Fruit fly (Drosophila melanogaster) whole organism, prepupa: ENCODE measurements around the gene CG3527.

Experiments used
- Blimp-1 ChIP-seq: fragments of 200-800 bp; sonication (Bioruptor generic); optimal IDR thresholded peaks from 3 replicates; lab custom pipeline; 2017; ENCODE audit warnings: missing biosample characterization, missing genetic modification characterization, mild to moderate bottlenecking, moderate library complexity, missing genetic modification reagents
- CG10631 ChIP-seq: fragments of 200-800 bp; sonication (Bioruptor generic); optimal IDR thresholded peaks from 2 replicates; lab custom pipeline; 2016; ENCODE audit warnings: missing biosample characterization, missing genetic modification characterization
- CG11294 ChIP-seq: fragments of 200-800 bp; sonication (Bioruptor generic); IDR thresholded peaks from 2 replicates; pipeline ENCODE4 v1.3.6; 2022; ENCODE audit warnings: missing biosample characterization, missing genetic modification characterization
- CG15336 ChIP-seq: fragments of 200-800 bp; sonication (Bioruptor generic); IDR thresholded peaks from 2 replicates; pipeline ENCODE4 v1.3.6; 2022; ENCODE audit warnings: missing biosample characterization, missing genetic modification characterization
- CG1621 ChIP-seq: fragments of 200-800 bp; sonication (Bioruptor generic); optimal IDR thresholded peaks from 3 replicates; lab custom pipeline; 2018; ENCODE audit warnings: missing biosample characterization, mild to moderate bottlenecking, missing genetic modification characterization
- CG16779 ChIP-seq: fragments of 200-800 bp; sonication (Bioruptor generic); optimal IDR thresholded peaks from 3 replicates; lab custom pipeline; 2017; ENCODE audit warnings: missing biosample characterization, mild to moderate bottlenecking, missing genetic modification characterization
- CG3032 ChIP-seq: fragments of 200-800 bp; optimal IDR thresholded peaks from 2 replicates; lab custom pipeline; 2019; ENCODE audit warnings: missing biosample characterization, mild to moderate bottlenecking, missing genetic modification characterization, moderate library complexity
- CG32006 ChIP-seq: fragments of 200-800 bp; sonication (Bioruptor generic); optimal IDR thresholded peaks from 3 replicates; lab custom pipeline; 2017; ENCODE audit warnings: missing biosample characterization, mild to moderate bottlenecking, missing genetic modification characterization
- CG4318 ChIP-seq: fragments of 200-800 bp; sonication (Bioruptor generic); optimal IDR thresholded peaks from 3 replicates; lab custom pipeline; 2017; ENCODE audit warnings: missing biosample characterization, mild to moderate bottlenecking, missing genetic modification characterization
- CG6163 ChIP-seq: fragments of 200-800 bp; sonication (Bioruptor generic); IDR thresholded peaks from 3 replicates; pipeline ENCODE4 v1.3.6; 2022; ENCODE audit warnings: missing biosample characterization, missing genetic modification characterization
- CG6276 ChIP-seq: fragments of 200-800 bp; sonication (Bioruptor generic); optimal IDR thresholded peaks from 2 replicates; lab custom pipeline; 2017; ENCODE audit warnings: missing biosample characterization, mild to moderate bottlenecking, missing genetic modification characterization
- CG6792 ChIP-seq: fragments of 200-800 bp; sonication (Bioruptor generic); optimal IDR thresholded peaks from 3 replicates; lab custom pipeline; 2016; ENCODE audit warnings: missing biosample characterization, missing genetic modification characterization
- CG7368 ChIP-seq: fragments of 200-800 bp; sonication (Bioruptor generic); optimal IDR thresholded peaks from 3 replicates; lab custom pipeline; 2016; ENCODE audit warnings: missing biosample characterization, missing genetic modification characterization
- CG8119 ChIP-seq: fragments of 200-800 bp; sonication (Bioruptor generic); IDR thresholded peaks from 3 replicates; pipeline ENCODE4 v1.3.6; 2022; ENCODE audit warnings: missing biosample characterization, missing genetic modification characterization
- CG8319 ChIP-seq: fragments of 200-800 bp; sonication (Bioruptor generic); optimal IDR thresholded peaks from 3 replicates; lab custom pipeline; 2016; ENCODE audit warnings: missing biosample characterization, missing genetic modification characterization
- CG9139 ChIP-seq: fragments of 200-800 bp; sonication (Bioruptor generic); optimal IDR thresholded peaks from 3 replicates; lab custom pipeline; 2017; ENCODE audit warnings: missing biosample characterization, mild to moderate bottlenecking, missing genetic modification characterization
- Eip78C ChIP-seq: fragments of 200-800 bp; sonication (Bioruptor generic); peaks from one replicate; lab custom pipeline; 2016; ENCODE audit warnings: missing biosample characterization, missing genetic modification characterization
- Eip93F ChIP-seq: fragments of 200-800 bp; sonication (Bioruptor generic); optimal IDR thresholded peaks from 2 replicates; lab custom pipeline; 2016; ENCODE audit warnings: missing biosample characterization, mild to moderate bottlenecking, missing genetic modification characterization
- Ets21C ChIP-seq: fragments of 200-800 bp; sonication (Bioruptor generic); optimal IDR thresholded peaks from 3 replicates; lab custom pipeline; 2016; ENCODE audit warnings: missing biosample characterization, missing genetic modification characterization
- Ets96B ChIP-seq: fragments of 200-800 bp; optimal IDR thresholded peaks from 2 replicates; lab custom pipeline; 2019; ENCODE audit warnings: missing biosample characterization, mild to moderate bottlenecking, missing genetic modification characterization, moderate library complexity
- Gug ChIP-seq: fragments of 200-800 bp; sonication (Bioruptor generic); IDR thresholded peaks from 2 replicates; pipeline ENCODE4 v1.3.6; 2022; ENCODE audit warnings: missing biosample characterization, missing genetic modification characterization
- Met ChIP-seq: fragments of 200-800 bp; sonication (Bioruptor generic); optimal IDR thresholded peaks from 3 replicates; lab custom pipeline; 2016; ENCODE audit warnings: missing biosample characterization, missing genetic modification characterization
- OdsH ChIP-seq: fragments of 200-800 bp; sonication (Bioruptor generic); optimal IDR thresholded peaks from 3 replicates; lab custom pipeline; 2016; ENCODE audit warnings: missing biosample characterization, missing genetic modification characterization
- Smox ChIP-seq: fragments of 200-800 bp; sonication (Bioruptor generic); optimal IDR thresholded peaks from 3 replicates; lab custom pipeline; 2016; ENCODE audit warnings: missing biosample characterization, missing genetic modification characterization
- Sox102F ChIP-seq: fragments of 200-800 bp; sonication (Bioruptor generic); optimal IDR thresholded peaks from 2 replicates; lab custom pipeline; 2016; ENCODE audit warnings: missing biosample characterization, mild to moderate bottlenecking, missing genetic modification characterization
- Sox15 ChIP-seq: fragments of 200-800 bp; sonication (Bioruptor generic); optimal IDR thresholded peaks from 3 replicates; lab custom pipeline; 2016; ENCODE audit warnings: missing biosample characterization, missing genetic modification characterization
- acj6 ChIP-seq: fragments of 200-800 bp; sonication (Bioruptor generic); optimal IDR thresholded peaks from 3 replicates; lab custom pipeline; 2016; ENCODE audit warnings: missing biosample characterization, missing genetic modification characterization
- cyc ChIP-seq: fragments of 200-800 bp; sonication (Bioruptor generic); optimal IDR thresholded peaks from 3 replicates; lab custom pipeline; 2016; ENCODE audit warnings: missing biosample characterization, missing genetic modification characterization
- dsx ChIP-seq: fragments of 200-800 bp; optimal IDR thresholded peaks from 3 replicates; lab custom pipeline; 2019; ENCODE audit warnings: missing biosample characterization, mild to moderate bottlenecking, missing genetic modification characterization, moderate library complexity; ENCODE audit not compliant: poor library complexity, severe bottlenecking
- eg ChIP-seq: fragments of 200-800 bp; sonication (Bioruptor generic); IDR thresholded peaks from 3 replicates; pipeline ENCODE4 v1.3.6; 2022; ENCODE audit warnings: missing biosample characterization, missing genetic modification characterization
- esn ChIP-seq: fragments of 200-800 bp; sonication (Bioruptor generic); optimal IDR thresholded peaks from 2 replicates; lab custom pipeline; 2016; ENCODE audit warnings: missing biosample characterization, mild to moderate bottlenecking, missing genetic modification characterization, moderate library complexity
- fd85E ChIP-seq: fragments of 200-800 bp; sonication (Bioruptor generic); optimal IDR thresholded peaks from 3 replicates; lab custom pipeline; 2016; ENCODE audit warnings: missing biosample characterization, missing genetic modification characterization
- net ChIP-seq: fragments of 200-800 bp; sonication (Bioruptor generic); optimal IDR thresholded peaks from 3 replicates; lab custom pipeline; 2016; ENCODE audit warnings: missing biosample characterization, missing genetic modification characterization
- ss ChIP-seq, 2 experiments: fragments of 200-800 bp; sonication (Bioruptor generic); optimal IDR thresholded peaks; 2 replicates in 1 of 2; 3 replicates in 1 of 2; lab custom pipeline; 2017 to 2018; ENCODE audit warnings: mild to moderate bottlenecking in 2 of 2, missing biosample characterization in 2 of 2, missing genetic modification characterization in 2 of 2, moderate library complexity in 1 of 2
- svp ChIP-seq: fragments of 200-800 bp; sonication (Bioruptor generic); peaks from one replicate; lab custom pipeline; 2016; ENCODE audit warnings: missing biosample characterization, missing genetic modification characterization
- topi ChIP-seq: fragments of 200-800 bp; sonication (Bioruptor generic); optimal IDR thresholded peaks from 3 replicates; lab custom pipeline; 2016; ENCODE audit warnings: missing biosample characterization, missing genetic modification characterization

CG3527 gene

DNA sequence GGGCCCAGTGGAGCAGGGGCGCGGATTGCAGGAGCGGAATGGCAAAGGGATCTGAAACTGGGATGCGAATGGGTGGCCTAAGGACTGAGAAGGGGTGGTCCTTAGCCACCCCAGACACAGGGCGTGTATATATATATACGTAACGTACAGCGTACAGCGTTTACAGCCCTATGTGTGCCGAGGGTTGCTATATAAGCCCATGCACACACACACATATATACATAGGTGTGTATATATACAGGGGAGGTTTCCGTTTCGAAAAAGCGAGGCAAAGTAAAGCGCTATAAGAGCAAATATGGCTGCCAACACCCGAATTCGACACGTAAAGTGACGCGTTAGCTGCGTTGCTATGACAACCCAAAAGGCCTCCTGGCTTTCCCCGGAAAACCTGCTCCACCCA lies 25.0 kb upstream of the CG3527 start:
- TF ChIP-seq CG7368: no peak
- no peak for TF ChIP-seq topi (GFP tag; lab: Kevin White, UChicago)
- no peak for TF ChIP-seq Sox102F (GFP tag; lab: Kevin White, UChicago)
- TF ChIP-seq Gug (GFP tag; lab: Robert Waterston, UW): no peak
- no peak for TF ChIP-seq CG11294 (GFP tag; lab: Robert Waterston, UW)
- TF ChIP-seq Met: no peak

DNA sequence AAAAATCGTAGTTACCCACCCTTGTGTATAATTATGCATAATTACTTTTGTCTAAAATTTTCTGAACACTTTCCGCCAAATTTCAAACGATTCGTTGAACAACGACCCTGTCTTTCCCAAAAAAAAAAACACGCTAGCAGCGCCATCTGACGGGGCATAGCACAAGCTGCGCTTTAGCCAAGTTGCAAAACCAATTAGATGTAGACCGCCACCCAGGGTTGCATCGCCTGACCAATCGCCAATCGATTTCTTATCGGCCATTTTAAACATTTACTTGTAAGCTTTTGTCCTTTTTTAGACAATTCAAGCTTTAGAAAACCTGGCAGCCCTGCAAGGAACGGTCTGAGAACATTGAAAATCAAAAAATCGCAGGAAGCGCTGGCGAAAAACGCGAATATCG lies 21.9 kb upstream of the CG3527 start, which contains the start of gene CG3556:
Gene CG3556, plus strand, starts transcription at position 323 of the 400 bp plus-strand sequence.
- TF ChIP-seq CG6163 (no peak), CG4318 (GFP tag; lab: Kevin White, UChicago) (no peak), CG8319 (no peak), CG11294 (GFP tag; lab: Robert Waterston, UW) (no peak), Ets21C (no peak), cyc (GFP tag; lab: Kevin White, UChicago) (peak; percentile 27), Eip78C (GFP tag; lab: Kevin White, UChicago) (peak; percentile 62), CG32006 (no peak), eg (peak; percentile 22; the same call in 1 of the 3 replicates), acj6 (no peak), CG9139 (GFP tag; lab: Kevin White, UChicago) (no peak), OdsH (GFP tag; lab: Kevin White, UChicago) (no peak), esn (GFP tag; lab: Kevin White, UChicago) (peak; percentile 38), CG15336 (GFP tag; lab: Robert Waterston, UW) (no peak), CG6792 (GFP tag; lab: Kevin White, UChicago) (no peak), CG16779 (tag; lab: Kevin White, UChicago) (no peak), net (GFP tag; lab: Kevin White, UChicago) (no peak), Sox15 (GFP tag; lab: Kevin White, UChicago) (no peak), Met (no peak), CG6276 (GFP tag; lab: Kevin White, UChicago) (no peak), Gug (GFP tag; lab: Robert Waterston, UW) (no peak)

DNA sequence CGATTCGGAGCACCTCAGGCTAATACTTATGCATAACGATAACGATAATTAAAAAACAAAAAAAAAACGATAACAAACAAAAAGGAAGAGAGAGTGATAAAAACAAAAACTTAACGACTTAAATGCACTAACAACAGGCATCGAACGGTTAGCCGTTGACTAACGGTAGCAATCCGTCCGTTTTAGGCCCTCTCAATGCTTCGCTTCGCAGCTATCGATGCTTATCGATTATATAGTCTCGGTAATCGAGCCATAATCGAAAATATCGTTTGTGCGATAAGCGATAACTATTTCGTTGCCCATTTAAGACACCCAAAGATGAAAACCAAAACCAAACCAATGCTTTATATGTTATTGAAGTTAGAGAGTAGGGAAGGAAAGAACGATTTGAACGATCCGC lies 17.8 kb upstream of the CG3527 start:
- no peak for TF ChIP-seq Smox (GFP tag; lab: Kevin White, UChicago)
- no peak for TF ChIP-seq Eip93F (GFP tag; lab: Kevin White, UChicago)

DNA sequence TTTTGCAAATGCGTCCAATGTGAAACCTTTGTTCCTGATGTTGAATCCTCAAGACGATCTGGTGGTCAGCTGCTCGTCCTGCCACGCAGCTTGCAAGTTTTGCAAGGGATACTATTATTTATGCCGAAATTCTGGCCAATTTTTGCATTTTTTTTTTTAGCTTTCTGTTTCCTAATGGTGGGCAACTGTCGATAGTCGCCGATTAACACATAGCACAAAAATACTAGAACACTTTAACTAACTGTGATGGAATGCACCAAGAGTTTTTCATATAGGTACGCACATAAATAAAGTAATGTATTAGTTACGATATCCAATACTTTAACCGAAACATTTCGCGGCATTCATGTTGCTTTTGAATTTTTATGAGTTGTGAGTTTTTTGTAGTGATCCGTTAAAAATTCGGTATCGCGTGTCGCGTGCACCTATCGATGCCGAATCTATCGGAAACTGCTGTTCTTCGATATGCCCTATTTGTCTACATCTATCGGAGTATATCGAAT lies 11.3 kb upstream of the CG3527 start, which contains the start of the genes rb and CHOp24:
Gene rb, minus strand, starts transcription at position 197 of the 503 bp plus-strand sequence.
Gene CHOp24, plus strand, starts transcription at position 479 of the 503 bp plus-strand sequence.
- TF ChIP-seq Gug (GFP tag; lab: Robert Waterston, UW): no peak
- TF ChIP-seq CG10631 (GFP tag; lab: Kevin White, UChicago): peak; percentile 25
- peak; percentile 57 for TF ChIP-seq CG8119 (GFP tag; lab: Robert Waterston, UW)
- TF ChIP-seq Blimp-1 (GFP tag; lab: Kevin White, UChicago): peak; percentile 7
- no peak for TF ChIP-seq CG16779 (tag; lab: Kevin White, UChicago)
- TF ChIP-seq CG4318 (GFP tag; lab: Kevin White, UChicago): no peak
- TF ChIP-seq net (GFP tag; lab: Kevin White, UChicago): no peak
- TF ChIP-seq CG9139 (GFP tag; lab: Kevin White, UChicago): peak; percentile 47
- TF ChIP-seq ss (GFP tag; optimal IDR thresholded peaks at IDR 0.05; lab: Kevin White, UChicago): peak in 1 of 2 experiments; percentile 62
- peak; percentile 8 for TF ChIP-seq CG6792 (GFP tag; lab: Kevin White, UChicago)
- peak; percentile 31; the same call in 1 of the 2 replicates for TF ChIP-seq CG15336 (GFP tag; lab: Robert Waterston, UW)
- peak; percentile 45 for TF ChIP-seq esn (GFP tag; lab: Kevin White, UChicago)
- peak; percentile 29 for TF ChIP-seq Ets96B
- peak; percentile 13; the same call in 1 of the 3 replicates for TF ChIP-seq CG6163
- TF ChIP-seq fd85E (GFP tag; lab: Kevin White, UChicago): no peak
- no peak for TF ChIP-seq dsx (GFP tag; lab: Kevin White, UChicago)
- no peak for TF ChIP-seq CG11294 (GFP tag; lab: Robert Waterston, UW)
- TF ChIP-seq CG1621 (tag; lab: Kevin White, UChicago): no peak
- peak; percentile 81 for TF ChIP-seq svp (GFP tag; lab: Kevin White, UChicago)
- peak; percentile 40 for TF ChIP-seq CG3032 (tag; lab: Kevin White, UChicago)
